Fruit fly (Drosophila melanogaster) Kc167 (cell line): ENCODE measurements around the gene CG31064.

Experiments used
- Myc ChIP-seq: fragments of >200 bp; optimal IDR thresholded peaks from 2 replicates; lab custom pipeline; 2017; ENCODE audit warnings: missing external identifiers
- Sin3A ChIP-seq: fragments of >200 bp; optimal IDR thresholded peaks from 2 replicates; lab custom pipeline; 2018; ENCODE audit warnings: missing external identifiers
- h ChIP-seq: fragments of >200 bp; optimal IDR thresholded peaks from 3 replicates; lab custom pipeline; 2018; ENCODE audit warnings: missing external identifiers
- insv ChIP-seq: fragments of >200 bp; optimal IDR thresholded peaks from 3 replicates; lab custom pipeline; 2018; ENCODE audit warnings: missing external identifiers
- psq ChIP-seq: fragments of >200 bp; optimal IDR thresholded peaks from 2 replicates; lab custom pipeline; 2017; ENCODE audit warnings: missing external identifiers
- ttk ChIP-seq: sonication (Bioruptor generic); optimal IDR thresholded peaks from 2 replicates; lab custom pipeline; 2017; ENCODE audit warnings: missing external identifiers

The CG31064 gene

DNA sequence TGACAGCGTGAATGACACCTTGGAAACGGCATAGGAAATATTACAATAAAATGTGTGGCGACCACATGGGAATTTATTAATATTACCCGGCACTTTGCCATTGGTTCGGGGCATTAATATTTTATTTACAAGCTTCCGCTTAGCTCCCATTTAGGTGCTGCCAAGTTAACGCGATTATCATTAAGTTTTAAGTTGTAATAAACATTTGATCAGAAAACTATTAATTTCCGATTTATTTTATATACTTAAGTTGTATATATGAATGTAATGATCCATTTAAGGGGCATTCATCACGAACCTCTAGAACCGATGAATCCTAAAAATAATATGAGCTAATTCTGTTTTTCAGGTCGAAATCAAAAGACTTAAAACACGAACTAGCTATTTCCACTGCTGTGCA is 20.6 kb downstream of the CG31064 start:
- TF ChIP-seq psq (lab: Kevin White, UChicago) (no peak), Sin3A (lab: Kevin White, UChicago) (no peak), Myc (lab: Kevin White, UChicago) (no peak), h (lab: Kevin White, UChicago) (no peak), insv (lab: Kevin White, UChicago) (no peak), ttk (lab: Kevin White, UChicago) (no peak)

DNA sequence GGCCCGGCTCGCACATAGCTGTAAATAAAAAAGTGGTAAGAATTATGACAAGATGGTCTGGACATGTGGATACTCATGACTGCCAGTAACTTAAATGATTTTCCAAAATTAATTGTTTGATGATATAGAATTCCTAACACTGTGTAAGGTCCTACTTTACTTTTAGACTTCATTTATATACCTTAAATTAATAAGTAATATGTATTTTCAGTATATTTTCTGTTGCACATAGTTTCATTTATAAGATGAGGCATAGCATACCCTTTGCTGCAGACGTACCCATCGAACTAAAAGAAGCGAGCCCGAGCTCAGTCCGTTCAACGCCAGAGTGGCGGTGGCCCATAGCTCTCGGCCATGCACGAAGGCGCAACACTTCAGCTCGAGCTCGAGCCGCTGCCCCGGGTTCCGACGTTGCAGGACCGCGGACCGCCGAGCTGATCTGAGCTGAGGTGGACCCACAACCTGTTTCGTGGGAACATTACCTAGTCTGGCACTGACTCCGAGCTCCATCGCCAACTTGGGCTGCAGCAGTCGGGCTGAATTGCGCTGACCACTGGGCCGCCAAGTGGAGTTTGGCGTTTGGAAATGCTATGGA is 21.3 kb downstream of the CG31064 start:
- TF ChIP-seq insv (lab: Kevin White, UChicago): no peak

DNA sequence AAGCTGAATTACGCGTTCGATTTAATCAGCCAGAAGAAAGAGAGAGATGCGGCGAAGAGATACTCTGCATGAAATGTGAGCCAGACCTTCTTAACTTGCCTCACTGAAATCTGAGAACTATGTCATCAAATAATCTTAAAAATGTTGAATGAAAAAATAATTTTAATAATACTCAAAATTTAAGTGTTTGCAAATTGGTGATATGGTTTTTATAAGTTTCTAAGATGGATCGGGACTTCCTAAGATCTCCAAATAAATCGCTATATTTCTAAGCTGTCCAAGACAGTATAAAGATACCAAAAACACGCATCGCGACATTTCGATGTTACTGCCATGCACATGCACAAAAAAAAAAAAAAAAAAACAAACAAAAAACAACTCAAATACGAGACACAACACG is 23.9 kb downstream of the CG31064 start:
- TF ChIP-seq h (lab: Kevin White, UChicago) (no peak), Sin3A (lab: Kevin White, UChicago) (no peak), Myc (lab: Kevin White, UChicago) (no peak), ttk (lab: Kevin White, UChicago) (no peak), psq (lab: Kevin White, UChicago) (no peak), insv (lab: Kevin White, UChicago) (no peak)

DNA sequence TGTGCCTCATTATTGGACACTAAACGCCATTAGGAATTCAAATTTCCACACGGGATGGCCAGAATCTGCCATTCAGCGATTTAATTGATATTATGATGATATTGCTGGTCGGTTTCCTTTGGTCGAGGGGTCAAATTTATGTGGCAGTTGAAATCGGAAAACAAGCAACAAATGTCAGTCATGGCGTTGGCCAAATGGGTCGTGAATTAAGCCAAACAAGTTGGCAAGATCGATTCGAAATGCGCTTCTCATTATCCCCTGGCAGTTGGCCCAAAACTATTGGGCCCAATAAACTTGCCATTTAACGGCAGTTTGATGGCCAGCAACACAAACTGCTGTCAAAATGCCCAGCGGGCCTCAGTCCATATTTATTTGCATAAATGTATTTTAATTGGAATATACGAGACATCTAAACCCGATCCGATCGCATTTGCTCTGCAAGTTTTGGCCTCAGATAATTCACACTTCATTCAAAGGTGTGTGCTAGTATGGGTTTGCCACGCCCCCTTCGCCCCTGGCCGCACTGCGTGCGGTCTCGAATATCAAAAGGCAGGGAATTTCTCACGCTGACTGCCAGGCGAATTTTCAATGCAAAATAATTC is 25.8 kb downstream of the CG31064 start:
- TF ChIP-seq h (lab: Kevin White, UChicago) (no peak), Sin3A (lab: Kevin White, UChicago) (no peak), ttk (lab: Kevin White, UChicago) (no peak), psq (lab: Kevin White, UChicago) (no peak)

DNA sequence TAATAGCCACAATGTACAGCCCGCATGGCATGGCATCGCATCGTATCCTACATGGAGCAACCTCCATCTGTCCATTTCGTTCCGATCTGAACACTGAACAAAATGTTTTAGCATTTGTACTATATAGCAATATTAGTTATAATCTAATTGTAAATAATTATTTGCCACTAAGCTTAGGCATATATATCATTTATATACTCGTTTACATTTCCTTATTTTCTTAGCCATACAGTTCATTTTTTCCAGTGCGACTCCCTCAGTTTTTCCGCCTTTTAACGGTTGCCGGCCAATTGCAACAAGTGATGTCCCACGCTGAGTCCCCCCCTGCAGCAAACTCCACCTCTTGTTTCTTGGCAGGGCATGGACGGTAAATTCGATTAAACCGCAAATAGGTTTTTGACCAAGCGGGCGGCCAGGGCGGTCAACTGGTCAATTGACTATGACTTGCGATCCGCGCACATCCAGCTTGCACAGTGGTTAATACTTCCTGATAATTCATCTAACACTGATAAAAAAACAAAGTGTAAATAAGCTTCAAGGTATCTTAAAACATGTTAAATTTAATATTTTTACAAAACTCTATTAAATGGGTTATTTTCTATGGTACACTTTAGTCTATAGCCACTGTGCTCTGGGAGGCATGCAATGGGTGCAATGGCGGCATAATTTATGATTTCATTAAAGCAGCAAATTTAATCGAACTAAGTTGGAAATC is 29.2 kb downstream of the CG31064 start:
- TF ChIP-seq insv (lab: Kevin White, UChicago): no peak
- TF ChIP-seq h (lab: Kevin White, UChicago): no peak
- no peak for TF ChIP-seq Sin3A (lab: Kevin White, UChicago)
- no peak for TF ChIP-seq ttk (lab: Kevin White, UChicago)
- TF ChIP-seq Myc (lab: Kevin White, UChicago): no peak
- no peak for TF ChIP-seq psq (lab: Kevin White, UChicago)

DNA sequence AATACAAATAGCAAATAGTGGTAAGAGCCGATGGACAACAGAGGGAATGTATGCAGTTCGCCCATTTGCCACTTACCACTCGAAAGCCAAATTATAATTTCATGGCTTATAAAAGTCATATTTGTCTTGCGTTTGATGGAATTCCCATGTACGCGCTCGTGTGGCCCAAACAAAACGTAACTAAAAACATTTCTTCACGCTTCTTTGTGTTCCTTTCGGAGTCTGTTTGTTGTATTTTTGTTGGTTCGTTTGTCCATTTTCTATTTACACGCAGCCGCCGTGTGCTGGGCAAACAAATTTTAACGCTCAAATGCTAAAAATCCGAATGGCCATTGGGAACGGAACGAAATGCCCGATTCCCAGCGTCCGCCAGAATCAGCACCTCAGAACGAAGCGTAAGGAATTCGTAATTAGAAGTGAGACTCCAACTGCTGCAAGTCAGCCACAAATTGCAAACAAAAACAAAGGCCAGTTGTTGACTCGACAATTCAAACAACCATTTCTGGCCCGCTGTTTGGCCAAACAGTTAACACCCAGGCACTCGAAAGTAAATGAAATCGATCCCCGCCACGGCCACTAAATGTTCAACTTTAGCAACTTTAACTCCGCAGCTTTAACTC is 30.1 kb downstream of the CG31064 start:
- TF ChIP-seq psq (lab: Kevin White, UChicago) (no peak), h (lab: Kevin White, UChicago) (no peak), Sin3A (lab: Kevin White, UChicago) (no peak)

DNA sequence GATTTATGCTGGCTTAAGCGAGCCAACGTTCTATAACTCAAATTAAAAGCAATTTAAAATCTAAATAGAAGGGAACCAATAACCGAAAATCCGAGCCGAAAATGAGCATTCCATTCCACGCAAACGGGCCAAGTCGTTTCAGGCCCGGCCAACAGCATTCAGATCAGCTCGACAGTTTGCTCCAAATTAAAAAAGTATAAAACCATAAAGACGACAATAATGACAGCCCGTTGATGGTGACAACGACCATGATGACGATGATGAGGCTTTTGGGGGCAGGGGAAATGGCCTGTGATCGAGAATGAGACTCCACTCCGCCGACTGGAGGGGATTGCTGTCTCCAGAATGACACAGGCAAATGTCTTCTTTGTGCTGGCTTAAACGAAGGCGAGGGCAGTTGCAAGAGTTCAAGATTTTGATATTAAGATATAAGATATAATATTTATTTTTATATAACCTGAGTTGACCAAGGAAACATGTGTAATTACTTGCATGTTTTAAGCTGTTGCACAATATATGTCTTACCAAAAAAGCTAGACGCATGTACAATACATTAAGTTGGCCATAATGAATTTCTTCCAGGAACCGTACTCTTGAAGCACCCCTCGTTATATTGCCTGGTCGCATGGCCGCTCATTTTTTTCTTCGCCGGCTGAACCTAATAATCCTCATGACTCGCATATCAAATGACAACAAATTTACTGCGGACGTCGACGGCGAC is 34.0 kb downstream of the CG31064 start:
- TF ChIP-seq h (lab: Kevin White, UChicago) (no peak), Sin3A (lab: Kevin White, UChicago) (no peak), ttk (lab: Kevin White, UChicago) (no peak), insv (lab: Kevin White, UChicago) (no peak), psq (lab: Kevin White, UChicago) (no peak), Myc (lab: Kevin White, UChicago) (no peak)

DNA sequence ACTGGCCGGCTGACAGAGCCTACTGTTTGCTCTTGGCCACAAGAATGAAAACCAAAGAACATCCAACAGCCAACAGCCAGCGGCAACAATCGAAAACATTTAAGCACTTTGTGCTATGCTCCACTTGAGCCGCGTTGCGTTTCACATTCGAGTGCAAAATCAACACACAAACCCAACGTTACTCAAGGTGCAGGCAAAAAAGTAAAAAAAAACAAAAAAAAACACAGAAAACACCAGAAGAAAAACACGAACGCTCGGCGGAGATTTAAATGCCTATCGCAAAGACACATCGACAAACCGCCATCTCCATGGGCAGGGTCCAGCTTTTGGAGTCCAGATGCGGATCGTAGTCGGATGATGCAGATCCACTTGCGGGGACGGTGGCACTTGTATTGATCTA is 35.0 kb downstream of the CG31064 start:
- TF ChIP-seq ttk (lab: Kevin White, UChicago) (no peak), Sin3A (lab: Kevin White, UChicago) (no peak), psq (lab: Kevin White, UChicago) (no peak), Myc (lab: Kevin White, UChicago) (no peak), insv (lab: Kevin White, UChicago) (no peak), h (lab: Kevin White, UChicago) (no peak)

DNA sequence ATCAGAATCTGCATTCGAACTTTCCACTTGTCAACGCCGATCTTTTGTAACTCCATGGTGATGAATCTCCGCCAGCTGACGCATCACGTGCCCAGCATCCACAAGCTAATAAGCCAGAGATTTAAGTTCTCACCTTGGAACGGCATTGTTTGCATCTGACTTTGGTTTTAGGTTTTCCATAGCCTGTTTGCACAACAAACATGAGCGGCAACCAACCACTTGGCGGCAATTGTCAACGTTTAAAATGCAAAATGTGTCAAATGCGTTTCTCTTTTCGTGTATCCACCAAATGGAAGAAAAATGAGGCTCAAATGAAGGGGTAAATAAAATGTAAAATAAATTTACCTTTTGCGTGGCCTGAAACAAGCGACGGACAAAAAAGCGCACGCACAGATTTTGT is 36.6 kb downstream of the CG31064 start:
- TF ChIP-seq Myc (lab: Kevin White, UChicago): no peak
- TF ChIP-seq psq (lab: Kevin White, UChicago): no peak
- TF ChIP-seq h (lab: Kevin White, UChicago): no peak
- TF ChIP-seq Sin3A (lab: Kevin White, UChicago): no peak
- TF ChIP-seq insv (lab: Kevin White, UChicago): no peak
- no peak for TF ChIP-seq ttk (lab: Kevin White, UChicago)

DNA sequence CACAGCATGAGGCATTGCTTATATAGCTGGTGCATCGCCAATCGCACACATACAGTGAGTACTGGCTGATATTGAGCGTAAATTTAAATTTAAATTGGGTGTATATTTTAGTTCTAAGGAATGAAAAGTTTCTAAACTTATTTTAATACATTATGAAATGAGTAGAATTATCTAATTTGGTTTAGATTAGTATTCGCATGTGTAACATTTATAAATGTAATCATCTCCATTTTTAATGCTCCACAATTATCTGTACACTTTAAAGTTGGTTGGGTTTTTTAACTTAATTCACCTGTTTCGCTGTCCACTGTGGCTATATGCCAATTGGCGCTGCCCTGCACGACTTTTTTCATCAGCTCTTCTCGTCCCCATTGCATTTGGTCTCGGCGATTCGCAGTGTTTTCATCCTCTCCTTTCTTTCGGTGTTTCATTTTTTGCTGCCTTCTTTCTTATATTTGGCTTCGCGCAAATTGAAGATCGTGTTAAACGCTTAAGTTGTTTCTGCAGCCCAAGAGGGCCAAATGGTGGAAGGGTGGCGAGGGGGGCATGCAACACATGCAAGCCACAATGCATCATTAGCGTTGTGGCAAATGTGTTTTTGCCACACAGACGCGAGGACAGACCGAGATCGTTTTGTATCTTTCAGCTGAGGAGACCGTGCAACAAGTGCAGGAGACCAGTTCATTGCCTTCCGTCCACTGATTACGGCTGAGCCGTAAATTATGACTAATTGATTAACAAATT is 37.2 kb downstream of the CG31064 start:
- TF ChIP-seq ttk (lab: Kevin White, UChicago): no peak
- TF ChIP-seq psq (lab: Kevin White, UChicago): no peak
- TF ChIP-seq Sin3A (lab: Kevin White, UChicago): no peak
- TF ChIP-seq insv (lab: Kevin White, UChicago): no peak
- no peak for TF ChIP-seq h (lab: Kevin White, UChicago)
- TF ChIP-seq Myc (lab: Kevin White, UChicago): no peak
